Fruit fly (Drosophila melanogaster): ENCODE data around the gene CG11109.

Gene CG11109

DNA sequence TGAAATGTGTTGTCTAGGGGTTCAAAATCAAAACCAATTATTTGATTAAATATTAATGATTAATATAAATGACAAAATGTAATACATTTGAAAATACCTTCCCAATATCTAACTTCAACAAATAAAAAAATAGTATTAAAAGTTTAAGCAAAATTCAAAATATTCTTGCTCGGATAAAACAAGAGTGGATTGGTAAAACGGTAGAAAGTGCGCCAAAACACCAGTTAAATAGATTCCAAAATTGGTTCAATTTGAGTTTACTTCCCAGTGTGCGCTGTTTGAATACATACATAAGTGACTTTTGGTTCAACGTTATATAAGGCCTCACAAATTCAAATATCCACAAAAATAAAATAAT, 7.0 kb upstream of the CG11109 start (continued):
- TF ChIP-seq Fer3 (tag; optimal IDR thresholded peaks at IDR 0.05): peak; percentile 65
- no peak for TF ChIP-seq bigmax (GFP tag; optimal IDR thresholded peaks at IDR 0.05)
- TF ChIP-seq Opbp (GFP tag; IDR thresholded peaks at IDR 0.05; ENCODE audit: partially characterized antibody): no peak
- no peak for TF ChIP-seq ro (GFP tag; IDR thresholded peaks at IDR 0.05)
- peak; percentile 71 for TF ChIP-seq kay (GFP tag; optimal IDR thresholded peaks at IDR 0.05)
- peak; percentile 41 for TF ChIP-seq CG12942 (GFP tag; optimal IDR thresholded peaks at IDR 0.05)
- no peak for TF ChIP-seq CG6272 (GFP tag; IDR thresholded peaks at IDR 0.05)
- TF ChIP-seq CG8478 (optimal IDR thresholded peaks at IDR 0.05): no peak
- TF ChIP-seq mld (GFP tag; IDR thresholded peaks at IDR 0.05; ENCODE audit: partially characterized antibody): no peak
- TF ChIP-seq CG17186 (GFP tag; optimal IDR thresholded peaks at IDR 0.05): no peak
- TF ChIP-seq jing (GFP tag; optimal IDR thresholded peaks at IDR 0.05): no peak
- TF ChIP-seq fd3F (GFP tag; optimal IDR thresholded peaks at IDR 0.05): peak; percentile 67
- TF ChIP-seq Gsc (GFP tag; IDR thresholded peaks at IDR 0.05): no peak
- TF ChIP-seq Ravus (GFP tag; IDR thresholded peaks at IDR 0.05): no peak; the same call in 1 of the 2 replicates
- peak; percentile 45 for TF ChIP-seq CG11723 (GFP tag; optimal IDR thresholded peaks at IDR 0.05)
- peak; percentile 55 for TF ChIP-seq CG7372 (GFP tag; IDR thresholded peaks at IDR 0.05)
- TF ChIP-seq CG12071 (GFP tag; optimal IDR thresholded peaks at IDR 0.05): peak; percentile 40
- no peak for TF ChIP-seq stwl (tag; optimal IDR thresholded peaks at IDR 0.05)
- TF ChIP-seq hb (GFP tag; IDR thresholded peaks at IDR 0.05; ENCODE audit: partially characterized antibody): no peak; the same call in 2 of the 3 replicates
- TF ChIP-seq row (GFP tag; IDR thresholded peaks at IDR 0.05): peak; percentile 80
- TF ChIP-seq fd96Cb (tag; optimal IDR thresholded peaks at IDR 0.05): peak; percentile 54
- TF ChIP-seq CG10267 (tag; optimal IDR thresholded peaks at IDR 0.05): no peak
- TF ChIP-seq ato (GFP tag; IDR thresholded peaks at IDR 0.05; ENCODE audit: partially characterized antibody): no peak
- peak; percentile 64 for TF ChIP-seq CG2120 (GFP tag; optimal IDR thresholded peaks at IDR 0.05)
- TF ChIP-seq CG18011 (GFP tag; optimal IDR thresholded peaks at IDR 0.05): no peak
- no peak for TF ChIP-seq ash1 (GFP tag; optimal IDR thresholded peaks at IDR 0.05)
- TF ChIP-seq CG6689 (GFP tag; IDR thresholded peaks at IDR 0.05): peak; percentile 69; the same call in 1 of the 2 replicates
- TF ChIP-seq croc (GFP tag; conservative IDR thresholded peaks at IDR 0.05): peak; percentile 49
- TF ChIP-seq CG10274 (GFP tag; optimal IDR thresholded peaks at IDR 0.05): no peak
- no peak for TF ChIP-seq Bdp1 (GFP tag; optimal IDR thresholded peaks at IDR 0.05)
- TF ChIP-seq run (tag; optimal IDR thresholded peaks at IDR 0.05): peak; percentile 29
- peak; percentile 70 for TF ChIP-seq CG9932 (GFP tag; IDR thresholded peaks at IDR 0.05)
- peak; percentile 31 for TF ChIP-seq tin (GFP tag; optimal IDR thresholded peaks at IDR 0.05)
- TF ChIP-seq CG16815 (GFP tag; optimal IDR thresholded peaks at IDR 0.05): peak; percentile 40
- peak; percentile 64 for TF ChIP-seq lmd (GFP tag; IDR thresholded peaks at IDR 0.05)
- peak; percentile 7 for TF ChIP-seq trem (tag; optimal IDR thresholded peaks at IDR 0.05)
- TF ChIP-seq CG14050 (GFP tag; IDR thresholded peaks at IDR 0.05): peak; percentile 62
- TF ChIP-seq br (optimal IDR thresholded peaks at IDR 0.05): no peak
- TF ChIP-seq CG7556 (GFP tag; optimal IDR thresholded peaks at IDR 0.05): peak; percentile 81
- TF ChIP-seq sim (GFP tag; IDR thresholded peaks at IDR 0.05): no peak
- no peak for TF ChIP-seq pb (GFP tag; optimal IDR thresholded peaks at IDR 0.05)
- TF ChIP-seq Adf1 (GFP tag; IDR thresholded peaks at IDR 0.05): no peak; the same call in 1 of the 2 replicates
- no peak for TF ChIP-seq CG12104 (GFP tag; optimal IDR thresholded peaks at IDR 0.05)
- no peak for TF ChIP-seq Kr (GFP tag; optimal IDR thresholded peaks at IDR 0.05)
- peak; percentile 77 for TF ChIP-seq Drgx (GFP tag; IDR thresholded peaks at IDR 0.05)
- TF ChIP-seq yki (optimal IDR thresholded peaks at IDR 0.05): no peak
- TF ChIP-seq CG2678 (tag; optimal IDR thresholded peaks at IDR 0.05): peak; percentile 86
- TF ChIP-seq CG7987 (GFP tag; optimal IDR thresholded peaks at IDR 0.05): no peak
- peak; percentile 67 for TF ChIP-seq CG9817 (tag; optimal IDR thresholded peaks at IDR 0.05)
- TF ChIP-seq CG6175 (GFP tag; IDR thresholded peaks at IDR 0.05): no peak; the same call in 2 of the 3 replicates
- TF ChIP-seq CoRest (tag; optimal IDR thresholded peaks at IDR 0.05): peak; percentile 86
- peak; percentile 30 for TF ChIP-seq CG4707 (GFP tag; optimal IDR thresholded peaks at IDR 0.05)
- no peak for TF ChIP-seq gt (GFP tag; IDR thresholded peaks at IDR 0.05)

Measured in whole organism, embryonic.